Worm (Caenorhabditis elegans) whole organism, late embryonic: ENCODE measurements around the gene aco-1.

ENCODE experiments used
- F13H6.1 ChIP-seq: sonication (generic microtip); optimal IDR thresholded peaks from 2 replicates; lab custom pipeline; 2016; ENCODE audit warnings: missing genetic modification characterization, missing compliant biosample characterization
- T23F11.4 ChIP-seq: fragments of 200-800 bp; sonication (Bioruptor generic); optimal IDR thresholded peaks from 2 replicates; lab custom pipeline; 2018; ENCODE audit warnings: mild to moderate bottlenecking, missing genetic modification characterization, missing compliant biosample characterization
- ahr-1 ChIP-seq: sonication (generic microtip); optimal IDR thresholded peaks from 2 replicates; lab custom pipeline; 2016; ENCODE audit warnings: missing genetic modification characterization, missing compliant biosample characterization
- ama-1 ChIP-seq: fragments of 150-350 bp; optimal IDR thresholded peaks from 2 replicates; lab custom pipeline; 2014
- ceh-14 ChIP-seq: sonication (generic microtip); optimal IDR thresholded peaks from 2 replicates; lab custom pipeline; 2016; ENCODE audit warnings: missing genotype, missing genetic modification characterization, missing compliant biosample characterization
- ceh-18 ChIP-seq: sonication (generic microtip); optimal IDR thresholded peaks from 2 replicates; lab custom pipeline; 2016; ENCODE audit warnings: missing genetic modification characterization, missing compliant biosample characterization
- ceh-19 ChIP-seq: fragments of 200-800 bp; sonication (Bioruptor generic); optimal IDR thresholded peaks from 2 replicates; lab custom pipeline; 2018; ENCODE audit warnings: mild to moderate bottlenecking, missing genetic modification characterization, missing compliant biosample characterization
- ceh-22 ChIP-seq: sonication (generic microtip); optimal IDR thresholded peaks from 2 replicates; lab custom pipeline; 2017; ENCODE audit warnings: missing biosample characterization, missing genetic modification characterization
- ceh-24 ChIP-seq: sonication (generic microtip); optimal IDR thresholded peaks from 2 replicates; lab custom pipeline; 2016; ENCODE audit warnings: mild to moderate bottlenecking, missing genetic modification characterization, missing compliant biosample characterization
- ceh-34 ChIP-seq: sonication (generic microtip); optimal IDR thresholded peaks from 2 replicates; lab custom pipeline; 2016; ENCODE audit warnings: mild to moderate bottlenecking, missing genetic modification characterization, missing compliant biosample characterization
- ceh-6 ChIP-seq: fragments of 200-800 bp; sonication (Bioruptor generic); optimal IDR thresholded peaks from 2 replicates; lab custom pipeline; 2018; ENCODE audit warnings: mild to moderate bottlenecking, missing genetic modification characterization, missing compliant biosample characterization
- ceh-9 ChIP-seq: sonication (generic microtip); optimal IDR thresholded peaks from 2 replicates; lab custom pipeline; 2016; ENCODE audit warnings: mild to moderate bottlenecking, missing genetic modification characterization, inconsistent platforms, missing compliant biosample characterization
- che-1 ChIP-seq: sonication (generic microtip); optimal IDR thresholded peaks from 2 replicates; lab custom pipeline; 2016; ENCODE audit warnings: mild to moderate bottlenecking, missing genetic modification characterization, missing compliant biosample characterization
- ets-4 ChIP-seq: sonication (generic microtip); optimal IDR thresholded peaks from 2 replicates; lab custom pipeline; 2016; ENCODE audit warnings: missing genetic modification characterization, missing compliant biosample characterization
- fax-1 ChIP-seq: sonication (generic microtip); optimal IDR thresholded peaks from 2 replicates; lab custom pipeline; 2016; ENCODE audit warnings: missing genotype, missing genetic modification characterization, missing compliant biosample characterization
- fkh-6 ChIP-seq: sonication (generic microtip); optimal IDR thresholded peaks from 2 replicates; lab custom pipeline; 2016; ENCODE audit warnings: missing genetic modification characterization, missing compliant biosample characterization
- gmeb-2 ChIP-seq: sonication (generic microtip); optimal IDR thresholded peaks from 2 replicates; lab custom pipeline; 2016; ENCODE audit warnings: missing genetic modification characterization, inconsistent platforms, missing compliant biosample characterization
- hlh-30 ChIP-seq: sonication (generic microtip); optimal IDR thresholded peaks from 2 replicates; lab custom pipeline; 2017; ENCODE audit warnings: antibody characterized with exemption, missing genetic modification characterization, missing compliant biosample characterization; ENCODE audit not compliant: insufficient read depth
- hlh-6 ChIP-seq: sonication (generic microtip); optimal IDR thresholded peaks from 2 replicates; lab custom pipeline; 2016; ENCODE audit warnings: missing genotype, missing genetic modification characterization, missing compliant biosample characterization
- lim-6 ChIP-seq: sonication (generic microtip); optimal IDR thresholded peaks from 2 replicates; lab custom pipeline; 2016; ENCODE audit warnings: missing genetic modification characterization, missing compliant biosample characterization
- lin-11 ChIP-seq: fragments of 200-800 bp; sonication (Bioruptor generic); optimal IDR thresholded peaks from 2 replicates; lab custom pipeline; 2018; ENCODE audit warnings: mild to moderate bottlenecking, missing genetic modification characterization, missing compliant biosample characterization
- mec-3 ChIP-seq: sonication (generic microtip); optimal IDR thresholded peaks from 2 replicates; lab custom pipeline; 2016; ENCODE audit warnings: borderline replicate concordance, missing genetic modification characterization, missing compliant biosample characterization
- nfya-1 ChIP-seq: sonication (generic microtip); optimal IDR thresholded peaks from 2 replicates; lab custom pipeline; 2017; ENCODE audit warnings: missing genetic modification characterization, mild to moderate bottlenecking, missing compliant biosample characterization, antibody characterized with exemption, moderate library complexity
- nhr-232 ChIP-seq: sonication (generic microtip); optimal IDR thresholded peaks from 2 replicates; lab custom pipeline; 2016; ENCODE audit warnings: missing genetic modification characterization, missing compliant biosample characterization
- npax-4 ChIP-seq: sonication (generic microtip); optimal IDR thresholded peaks from 2 replicates; lab custom pipeline; 2016; ENCODE audit warnings: missing genetic modification characterization, missing compliant biosample characterization
- odd-2 ChIP-seq: sonication (generic microtip); optimal IDR thresholded peaks from 2 replicates; lab custom pipeline; 2017; ENCODE audit warnings: antibody characterized with exemption, mild to moderate bottlenecking, missing genetic modification characterization, missing compliant biosample characterization
- pax-1 ChIP-seq: fragments of 150-350 bp; optimal IDR thresholded peaks from 2 replicates; lab custom pipeline; 2014; ENCODE audit warnings: missing biosample characterization, missing genetic modification characterization
- pha-2 ChIP-seq: sonication (generic microtip); optimal IDR thresholded peaks from 2 replicates; lab custom pipeline; 2017; ENCODE audit warnings: mild to moderate bottlenecking, missing genetic modification characterization, missing compliant biosample characterization
- pha-4 ChIP-seq: fragments of 150-350 bp; optimal IDR thresholded peaks from 2 replicates; lab custom pipeline; 2018; ENCODE audit warnings: missing biosample characterization, missing genetic modification reagents, missing genetic modification characterization
- pqm-1 ChIP-seq: sonication (generic microtip); optimal IDR thresholded peaks from 2 replicates; lab custom pipeline; 2016; ENCODE audit warnings: missing genetic modification characterization, missing compliant biosample characterization
- pros-1 ChIP-seq: fragments of 150-350 bp; optimal IDR thresholded peaks from 2 replicates; lab custom pipeline; 2014; ENCODE audit warnings: missing biosample characterization, missing genetic modification reagents, missing genetic modification characterization
- ref-2 ChIP-seq: sonication (generic microtip); optimal IDR thresholded peaks from 2 replicates; lab custom pipeline; 2016; ENCODE audit warnings: missing genetic modification characterization, missing compliant biosample characterization
- rnt-1 ChIP-seq: sonication (generic microtip); optimal IDR thresholded peaks from 2 replicates; lab custom pipeline; 2016; ENCODE audit warnings: missing genetic modification characterization, missing compliant biosample characterization
- sdc-2 ChIP-seq: sonication (generic microtip); optimal IDR thresholded peaks from 2 replicates; lab custom pipeline; 2016; ENCODE audit warnings: missing genotype, missing genetic modification characterization, missing compliant biosample characterization
- sox-2 ChIP-seq: fragments of 200-800 bp; sonication (Bioruptor generic); IDR thresholded peaks from 2 replicates; pipeline ENCODE4 v1.3.6; 2022; ENCODE audit warnings: missing genetic modification reagents, missing genetic modification characterization, missing compliant biosample characterization
- syd-9 ChIP-seq: sonication (generic microtip); optimal IDR thresholded peaks from 2 replicates; lab custom pipeline; 2016; ENCODE audit warnings: mild to moderate bottlenecking, missing genetic modification characterization, moderate library complexity, missing compliant biosample characterization
- tbx-2 ChIP-seq: sonication (generic microtip); optimal IDR thresholded peaks from 2 replicates; lab custom pipeline; 2016; ENCODE audit warnings: missing genetic modification characterization, missing compliant biosample characterization
- ttx-3 ChIP-seq: sonication (generic microtip); optimal IDR thresholded peaks from 2 replicates; lab custom pipeline; 2016; ENCODE audit warnings: missing genetic modification reagents, missing genetic modification characterization, missing compliant biosample characterization
- unc-3 ChIP-seq, 2 experiments: fragments of 200-800 bp in 1 of 2; sonication (Bioruptor generic) in 1 of 2; sonication (generic microtip) in 1 of 2; conservative IDR thresholded peaks in 1 of 2; optimal IDR thresholded peaks in 1 of 2; 2 replicates each; pipeline versions ENCODE4 v1.3.6 to Lab custom; 2016 to 2022; ENCODE audit warnings: missing compliant biosample characterization in 2 of 2, missing genetic modification characterization in 2 of 2, missing genetic modification reagents in 1 of 2
- unc-42 ChIP-seq: sonication (generic microtip); optimal IDR thresholded peaks from 2 replicates; lab custom pipeline; 2016; ENCODE audit warnings: missing genotype, missing genetic modification characterization, missing compliant biosample characterization

aco-1 gene

DNA sequence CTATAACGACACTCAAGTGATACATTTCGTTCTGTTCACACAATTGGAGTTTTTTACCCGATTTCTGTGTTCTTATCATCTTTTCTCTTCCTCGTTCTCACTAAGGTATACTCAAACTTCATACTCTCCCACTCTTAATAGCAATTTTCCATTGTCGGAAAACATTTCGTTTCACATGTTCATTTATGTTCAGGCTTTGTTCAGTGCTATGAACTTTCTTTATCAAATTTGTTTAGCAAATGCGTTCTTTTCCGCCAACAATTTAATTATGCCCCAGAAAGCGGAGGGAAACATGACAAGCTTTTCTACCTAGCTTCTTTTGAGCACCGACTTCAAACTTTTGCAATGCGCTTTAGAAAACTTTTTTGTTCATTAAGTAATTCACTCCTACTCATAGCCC is 5.8 kb downstream of the aco-1 start:
- TF ChIP-seq unc-42 (tag; lab: Kevin White, UChicago) (peak; percentile 71), ceh-9 (tag; lab: Kevin White, UChicago) (no peak)

DNA sequence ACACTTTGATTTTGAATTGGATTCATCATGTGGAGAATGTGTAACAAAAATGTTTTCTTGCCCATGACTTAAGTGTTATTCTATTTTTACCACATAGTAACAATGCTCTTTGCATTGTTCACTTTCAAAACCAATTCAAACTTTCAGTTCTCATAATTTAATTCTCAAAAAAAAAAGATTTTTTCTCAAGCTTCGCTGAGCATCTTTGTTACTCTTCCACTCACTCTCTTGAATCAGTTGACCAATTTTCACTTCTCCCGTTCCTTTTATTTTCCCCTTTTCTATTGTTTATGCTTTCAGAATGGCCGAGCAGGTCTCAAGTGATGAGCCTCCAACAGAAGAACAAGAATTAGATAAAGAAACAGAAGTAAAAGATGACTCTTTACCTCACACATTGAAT is 6.5 kb downstream of the aco-1 start, which contains the start of gene oct-2:
oct-2 (plus strand) TSS at position 301 of the 400 bp plus-strand sequence.
- TF ChIP-seq ceh-34 (tag; lab: Kevin White, UChicago) (no peak), ceh-19 (GFP tag; lab: Kevin White, UChicago) (no peak), npax-4 (tag; lab: Kevin White, UChicago) (no peak), ttx-3 (tag; lab: Kevin White, UChicago) (no peak), ets-4 (tag; lab: Kevin White, UChicago) (no peak), unc-42 (tag; lab: Kevin White, UChicago) (no peak), T23F11.4 (GFP tag; lab: Kevin White, UChicago) (no peak), che-1 (no peak), pha-2 (tag; lab: Kevin White, UChicago) (no peak), unc-3 (GFP tag; conservative IDR thresholded peaks at IDR 0.05; lab: Robert Waterston, UW) (no peak), unc-3 (tag; optimal IDR thresholded peaks at IDR 0.05; lab: Kevin White, UChicago) (no peak), ama-1 (lab: Kevin White, UChicago) (no peak), ceh-6 (no peak), ceh-18 (tag; lab: Kevin White, UChicago) (no peak), fax-1 (no peak), nfya-1 (no peak), F13H6.1 (tag; lab: Kevin White, UChicago) (no peak)

DNA sequence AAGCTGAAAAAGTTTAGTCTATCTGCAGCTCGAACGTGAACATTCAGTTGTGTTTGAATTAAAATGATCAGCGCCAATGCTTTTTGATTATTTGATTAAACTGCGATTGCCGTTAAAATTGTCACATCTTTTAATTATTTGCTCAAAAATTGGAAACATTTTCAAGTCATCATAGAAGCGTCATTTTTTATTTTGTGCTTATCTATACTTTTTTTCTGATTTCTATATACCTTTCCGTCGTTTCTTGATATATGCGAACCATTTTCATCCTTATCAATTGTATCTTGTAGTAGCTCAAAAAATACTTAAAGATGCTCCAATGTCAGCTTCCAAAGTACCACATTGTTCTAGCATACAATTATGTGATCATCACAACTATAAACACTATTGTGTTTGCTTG is 11.6 kb downstream of the aco-1 start:
- no peak for TF ChIP-seq sox-2 (GFP tag; lab: Robert Waterston, UW)
- no peak for TF ChIP-seq nhr-232 (tag; lab: Kevin White, UChicago)
- TF ChIP-seq rnt-1 (tag; lab: Kevin White, UChicago), result no peak
- no peak for TF ChIP-seq pqm-1
- no peak for TF ChIP-seq lim-6 (tag; lab: Kevin White, UChicago)
- TF ChIP-seq hlh-6 (tag; lab: Kevin White, UChicago), result no peak
- no peak for TF ChIP-seq unc-42 (tag; lab: Kevin White, UChicago)

DNA sequence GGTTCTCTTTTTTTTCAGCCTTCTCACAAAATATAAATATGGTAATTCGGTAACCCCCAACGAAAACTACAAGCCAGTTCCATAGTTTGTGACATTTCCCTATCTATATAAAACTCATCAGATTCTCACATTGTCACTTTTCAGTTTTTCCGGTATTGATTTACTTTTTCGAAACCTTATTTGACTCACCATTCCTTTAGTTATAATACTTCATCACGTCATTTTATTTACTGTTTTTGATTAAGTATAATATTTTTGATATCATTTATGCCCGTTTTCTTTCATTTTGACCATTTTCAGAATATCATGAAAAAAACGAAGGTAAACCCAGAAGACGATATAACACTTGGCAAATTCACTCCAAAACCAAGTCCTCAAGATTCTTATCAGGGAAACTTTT is 12.2 kb downstream of the aco-1 start, which contains the start of gene pgp-3:
pgp-3 (plus strand) TSS at position 301 of the 400 bp plus-strand sequence.
- TF ChIP-seq hlh-30 (no peak), pha-2 (tag; lab: Kevin White, UChicago) (no peak), sdc-2 (no peak), odd-2 (tag; lab: Kevin White, UChicago) (no peak), ceh-22 (tag; lab: Kevin White, UChicago) (no peak), pha-4 (tag; lab: Kevin White, UChicago) (no peak), mec-3 (tag; lab: Kevin White, UChicago) (no peak), pros-1 (tag; lab: Kevin White, UChicago) (no peak), lim-6 (tag; lab: Kevin White, UChicago) (no peak)

DNA sequence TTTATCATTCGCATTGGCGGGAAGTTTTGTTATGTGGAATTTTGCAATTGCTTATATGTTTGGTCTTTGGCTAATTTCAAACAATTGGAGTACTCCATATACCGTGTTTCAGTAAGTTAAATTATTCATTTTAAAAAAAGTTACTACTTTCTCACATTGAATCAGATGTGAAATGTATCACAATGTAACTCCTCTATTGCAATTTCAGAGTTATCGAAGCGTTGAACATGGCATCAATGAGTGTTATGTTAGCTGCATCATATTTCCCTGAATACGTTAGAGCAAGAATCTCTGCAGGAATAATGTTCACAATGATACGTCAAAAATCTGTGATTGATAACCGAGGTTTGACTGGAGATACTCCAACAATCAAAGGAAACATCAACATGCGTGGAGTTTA is 16.2 kb downstream of the aco-1 start:
- no peak for TF ChIP-seq unc-3 (GFP tag; conservative IDR thresholded peaks at IDR 0.05; lab: Robert Waterston, UW)
- TF ChIP-seq unc-3 (tag; optimal IDR thresholded peaks at IDR 0.05; lab: Kevin White, UChicago), result no peak
- no peak for TF ChIP-seq mec-3 (tag; lab: Kevin White, UChicago)
- no peak for TF ChIP-seq ceh-24 (tag; lab: Kevin White, UChicago)
- no peak for TF ChIP-seq tbx-2 (tag; lab: Kevin White, UChicago)
- TF ChIP-seq, all 69 proteins: peak for 0

DNA sequence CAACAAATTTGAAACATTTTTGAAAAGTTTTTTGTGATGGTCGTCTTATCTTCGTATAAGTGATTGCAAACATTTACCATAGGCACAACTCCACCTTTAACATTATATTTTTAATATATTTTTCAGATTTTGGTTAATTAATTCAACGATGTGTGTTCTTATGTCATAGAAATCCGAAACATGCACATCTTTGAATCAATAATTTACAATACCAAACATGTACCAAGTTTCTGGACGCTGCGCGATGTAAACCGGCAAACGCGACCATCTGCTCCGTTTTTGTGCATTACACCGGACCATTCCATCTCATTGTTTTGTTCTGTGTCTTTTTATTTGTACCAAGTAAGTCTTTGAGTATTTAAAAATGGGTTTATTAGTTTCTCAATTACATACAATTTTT is 17.8 kb downstream of the aco-1 start, which contains the start of gene pgp-4:
pgp-4 (plus strand) TSS at position 301 of the 400 bp plus-strand sequence.
- TF ChIP-seq lin-11, result no peak
- TF ChIP-seq fkh-6 (tag; lab: Kevin White, UChicago), result no peak
- TF ChIP-seq ama-1 (lab: Kevin White, UChicago), result no peak
- no peak for TF ChIP-seq ref-2
- no peak for TF ChIP-seq gmeb-2 (tag; lab: Kevin White, UChicago)
- TF ChIP-seq ahr-1 (tag; lab: Kevin White, UChicago), result no peak
- no peak for TF ChIP-seq pax-1 (tag; lab: Kevin White, UChicago)
- no peak for TF ChIP-seq rnt-1 (tag; lab: Kevin White, UChicago)
- no peak for TF ChIP-seq syd-9 (tag; lab: Kevin White, UChicago)
- TF ChIP-seq ceh-14, result no peak
- TF ChIP-seq nfya-1, result no peak
